Worm (Caenorhabditis elegans) whole organism, L2 larva: Measurements from ENCODE around the gene nlp-34.

ENCODE experiments used
- R02D3.7 ChIP-seq: fragments of 150-350 bp; optimal IDR thresholded peaks from 2 replicates; lab custom pipeline; 2014; ENCODE audit warnings: missing biosample characterization, missing genetic modification characterization
- Y55F3AM.14 ChIP-seq: fragments of 200-800 bp; sonication (Bioruptor generic); optimal IDR thresholded peaks from 2 replicates; lab custom pipeline; 2018; ENCODE audit warnings: mild to moderate bottlenecking, missing genetic modification characterization, missing compliant biosample characterization
- ama-1 ChIP-seq: fragments of 150-350 bp; optimal IDR thresholded peaks from 2 replicates; lab custom pipeline; 2018; ENCODE audit warnings: inconsistent platforms
- elt-3 ChIP-seq: sonication (generic microtip); optimal IDR thresholded peaks from 2 replicates; lab custom pipeline; 2017; ENCODE audit warnings: missing biosample characterization, missing genetic modification characterization
- mab-5 ChIP-seq: fragments of 150-350 bp; optimal IDR thresholded peaks from 2 replicates; lab custom pipeline; 2014; ENCODE audit warnings: missing biosample characterization, missing genetic modification characterization

DNA sequence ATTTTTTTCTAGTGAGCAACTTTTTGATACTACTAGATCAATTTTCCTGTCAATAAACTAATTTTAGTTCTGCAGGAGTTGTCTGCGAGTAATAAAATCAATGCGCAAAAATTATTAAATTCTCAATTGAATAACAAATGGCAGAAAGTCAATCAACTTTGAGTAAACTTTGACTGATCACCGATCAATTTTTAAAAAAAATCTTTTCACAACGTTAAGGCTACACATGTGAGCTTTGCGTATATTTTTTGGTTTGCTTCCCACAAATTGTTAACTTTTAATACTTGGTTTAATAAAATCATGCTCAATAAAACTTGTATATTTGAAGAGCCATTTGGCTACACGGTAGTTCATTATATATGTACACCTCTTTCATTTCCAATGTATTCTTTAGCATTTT lies 29.0 kb upstream of the nlp-34 start, which contains the start of gene srh-7:
- TF ChIP-seq ama-1 (lab: Kevin White, UChicago) (no peak), Y55F3AM.14 (GFP tag; lab: Kevin White, UChicago) (no peak), R02D3.7 (no peak), elt-3 (no peak), mab-5 (tag; lab: Kevin White, UChicago) (no peak)
